Fruit fly (Drosophila melanogaster): ENCODE data around the gene obst-A.
A peak's percentile ranks its signal among the peaks of the same experiment; 100 is the strongest.

obst-A gene

DNA sequence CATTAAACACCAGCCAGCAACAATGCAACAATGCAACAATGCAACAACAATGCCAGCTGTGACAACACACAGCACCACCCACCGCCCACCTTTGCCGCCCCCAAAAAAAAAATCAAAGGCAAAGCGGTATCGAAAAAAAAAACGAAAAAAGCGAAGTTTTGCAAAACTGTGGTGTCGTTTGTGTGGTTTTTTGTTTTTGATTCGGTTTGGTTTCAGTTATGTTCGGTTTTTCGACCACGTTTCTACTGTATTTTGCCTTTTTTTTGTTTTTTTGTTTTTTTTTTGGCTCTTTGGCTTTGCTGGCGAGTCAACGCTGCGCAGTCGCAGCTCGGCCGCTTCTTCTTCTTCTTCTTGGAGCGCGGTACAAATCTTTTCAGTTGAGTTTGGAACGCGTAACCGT is 4.6 kb downstream of the obst-A start, which contains the start of gene Peritrophin-A (continued):
- TF ChIP-seq Eip75B (GFP tag; optimal IDR thresholded peaks at IDR 0.05) (peak; percentile 10), dac (GFP tag; optimal IDR thresholded peaks at IDR 0.05) (no peak), vri (GFP tag; optimal IDR thresholded peaks at IDR 0.05) (no peak), CG9139 (GFP tag; optimal IDR thresholded peaks at IDR 0.05) (no peak), Lpt (GFP tag; optimal IDR thresholded peaks at IDR 0.05) (peak; percentile 27), CG3919 (GFP tag; optimal IDR thresholded peaks at IDR 0.05) (peak; percentile 22), CG8319 (GFP tag; optimal IDR thresholded peaks at IDR 0.05) (peak; percentile 11), Sox102F (GFP tag; optimal IDR thresholded peaks at IDR 0.05) (peak; percentile 39), lz (GFP tag; optimal IDR thresholded peaks at IDR 0.05) (peak; percentile 16), CG6163 (GFP tag; IDR thresholded peaks at IDR 0.05) (peak; percentile 53; the same call in 2 of the 3 replicates), CG6276 (GFP tag; optimal IDR thresholded peaks at IDR 0.05) (peak; percentile 82)

DNA sequence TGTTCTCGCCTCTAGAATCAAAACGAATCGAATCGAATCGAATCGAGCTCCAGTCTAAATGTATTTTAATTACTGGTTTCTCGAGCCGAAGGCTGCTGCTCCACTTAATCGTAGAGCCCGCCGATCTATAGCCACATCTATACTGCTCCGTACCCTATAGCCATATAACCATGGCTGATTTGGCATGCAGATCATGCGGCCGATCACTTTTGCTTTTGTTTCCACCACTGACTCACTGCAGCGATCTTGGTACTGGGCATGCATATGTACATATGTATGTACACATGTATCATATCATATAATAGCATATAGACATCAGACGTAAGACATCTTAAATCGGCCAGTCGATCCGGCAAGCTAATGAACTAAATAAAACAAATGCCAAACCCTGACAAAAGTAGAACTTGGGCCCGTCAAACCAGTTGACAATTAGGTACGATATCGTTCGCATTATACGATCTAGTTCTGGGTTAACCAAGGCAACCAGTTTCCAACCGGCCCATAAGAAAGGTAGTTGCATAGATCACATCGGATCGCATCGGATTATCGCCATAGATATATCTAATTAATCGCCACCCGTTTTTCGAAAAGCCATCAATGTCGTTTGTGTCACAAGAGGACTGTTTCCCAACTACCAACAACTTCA is 5.7 kb downstream of the obst-A start:
- no peak for TF ChIP-seq Ets21C (GFP tag; optimal IDR thresholded peaks at IDR 0.05)
- TF ChIP-seq fd85E (GFP tag; optimal IDR thresholded peaks at IDR 0.05) = no peak
- no peak for TF ChIP-seq CG6808 (GFP tag; optimal IDR thresholded peaks at IDR 0.05)
- no peak for TF ChIP-seq esn (GFP tag; optimal IDR thresholded peaks at IDR 0.05)
- TF ChIP-seq CG6163 (GFP tag; IDR thresholded peaks at IDR 0.05) = no peak
- no peak for TF ChIP-seq Sox14 (GFP tag; optimal IDR thresholded peaks at IDR 0.05)
- no peak for TF ChIP-seq Blimp-1 (GFP tag; optimal IDR thresholded peaks at IDR 0.05)
- no peak for TF ChIP-seq CG3032 (tag; optimal IDR thresholded peaks at IDR 0.05)
- no peak for TF ChIP-seq Eip78C (GFP tag)
- TF ChIP-seq CG11762 (GFP tag; optimal IDR thresholded peaks at IDR 0.05; ENCODE audit: insufficient read depth) = no peak
- no peak for TF ChIP-seq CG8632 (GFP tag; optimal IDR thresholded peaks at IDR 0.05)

DNA sequence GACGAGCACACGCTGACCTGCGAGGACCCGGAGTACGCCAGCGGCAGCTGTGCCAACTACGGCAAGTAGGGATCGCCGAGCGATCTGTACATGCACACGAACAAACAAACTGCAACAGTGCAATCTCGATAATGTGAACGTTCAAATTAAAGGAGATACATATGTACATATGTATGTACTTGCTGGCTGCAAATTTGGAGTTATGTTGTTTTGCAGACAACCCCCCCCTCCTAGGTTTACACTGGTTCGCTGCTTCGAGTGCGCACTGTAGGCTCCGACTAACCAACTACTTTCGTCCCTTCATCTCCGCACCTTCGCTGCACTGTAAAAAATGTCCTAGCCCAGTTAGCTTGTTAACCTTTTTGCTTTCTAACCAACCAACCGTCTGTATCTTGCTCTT is 8.1 kb downstream of the obst-A start:
- TF ChIP-seq salr (GFP tag; optimal IDR thresholded peaks at IDR 0.05) (no peak), topi (GFP tag; optimal IDR thresholded peaks at IDR 0.05) (peak; percentile 13), Lpt (GFP tag; optimal IDR thresholded peaks at IDR 0.05) (no peak), spab (GFP tag; optimal IDR thresholded peaks at IDR 0.05) (no peak), OdsH (GFP tag; optimal IDR thresholded peaks at IDR 0.05) (peak; percentile 41), Gug (GFP tag; IDR thresholded peaks at IDR 0.05) (no peak), CG11294 (GFP tag; IDR thresholded peaks at IDR 0.05) (no peak), CG6163 (GFP tag; IDR thresholded peaks at IDR 0.05) (peak; percentile 69), dsx (GFP tag; optimal IDR thresholded peaks at IDR 0.05; ENCODE audit: poor library complexity, severe bottlenecking) (no peak), ss (GFP tag; optimal IDR thresholded peaks at IDR 0.05) (no peak), Smox (GFP tag; optimal IDR thresholded peaks at IDR 0.05) (no peak), Sox14 (GFP tag; optimal IDR thresholded peaks at IDR 0.05) (peak; percentile 26), net (GFP tag; optimal IDR thresholded peaks at IDR 0.05) (no peak), CG32006 (GFP tag; optimal IDR thresholded peaks at IDR 0.05) (peak; percentile 28), lz (GFP tag; optimal IDR thresholded peaks at IDR 0.05) (peak; percentile 28), CG31627 (GFP tag; optimal IDR thresholded peaks at IDR 0.05) (peak; percentile 22), eg (GFP tag; IDR thresholded peaks at IDR 0.05) (peak; percentile 59; the same call in 2 of the 3 replicates), Eip93F (GFP tag; optimal IDR thresholded peaks at IDR 0.05) (no peak), CG10669 (GFP tag; optimal IDR thresholded peaks at IDR 0.05) (no peak), CG15336 (GFP tag; IDR thresholded peaks at IDR 0.05) (0 out of 2 replicates have a peak, but pooled peaks have one; percentile 28), Eip75B (GFP tag; optimal IDR thresholded peaks at IDR 0.05) (peak; percentile 11), CG3032 (tag; optimal IDR thresholded peaks at IDR 0.05) (peak; percentile 27), cyc (GFP tag; optimal IDR thresholded peaks at IDR 0.05) (peak; percentile 29), Hr4 (GFP tag; optimal IDR thresholded peaks at IDR 0.05) (peak; percentile 20), CG7368 (GFP tag; optimal IDR thresholded peaks at IDR 0.05) (no peak), pdm3 (GFP tag; optimal IDR thresholded peaks at IDR 0.05) (peak; percentile 19), vri (GFP tag; optimal IDR thresholded peaks at IDR 0.05) (no peak), CG11902 (GFP tag; optimal IDR thresholded peaks at IDR 0.05) (peak; percentile 4), Eip78C (GFP tag) (peak; percentile 43), CG10631 (GFP tag; optimal IDR thresholded peaks at IDR 0.05) (peak; percentile 25), achi (GFP tag; optimal IDR thresholded peaks at IDR 0.05) (peak; percentile 32), Blimp-1 (GFP tag; optimal IDR thresholded peaks at IDR 0.05) (no peak), fd59A (GFP tag; optimal IDR thresholded peaks at IDR 0.05) (peak; percentile 35), Ets96B (tag; optimal IDR thresholded peaks at IDR 0.05) (no peak), CG6276 (GFP tag; optimal IDR thresholded peaks at IDR 0.05) (no peak)

All from whole organism, prepupa.